Worm (Caenorhabditis elegans) whole organism, dauer: ENCODE measurements around the gene F22H10.1.

Source experiments
- unc-62 ChIP-seq: sonication (generic microtip); optimal IDR thresholded peaks from 2 replicates; lab custom pipeline; 2017; ENCODE audit warnings: missing biosample characterization, missing genetic modification reagents, missing genetic modification characterization

Gene F22H10.1

ce11 chrX:16702232-16702631 lies at the start of gene F22H10.1:
Gene F22H10.1, plus strand, starts transcription at chrX:16702442.
- no peak for TF ChIP-seq unc-62 (GFP tag; lab: Kevin White, UChicago)

ce11 chrX:16655283-16655682 lies 47.0 kb upstream of the F22H10.1 start:
- TF ChIP-seq unc-62 (GFP tag; lab: Kevin White, UChicago), result no peak

ce11 chrX:16658309-16658708 lies 43.9 kb upstream of the F22H10.1 start:
- no peak for TF ChIP-seq unc-62 (GFP tag; lab: Kevin White, UChicago)

- no peak for TF ChIP-seq unc-62 (GFP tag; lab: Kevin White, UChicago)
Measured at ce11 chrX:16660268-16660667, 42.0 kb upstream of the F22H10.1 start.

- TF ChIP-seq unc-62 (GFP tag; lab: Kevin White, UChicago), result no peak
Measured at ce11 chrX:16662723-16663122, 39.5 kb upstream of the F22H10.1 start, which contains the start of gene F43B10.1. Gene F43B10.1, minus strand, starts transcription at chrX:16662823.

- TF ChIP-seq unc-62 (GFP tag; lab: Kevin White, UChicago), result no peak
Measured at ce11 chrX:16667515-16667914, 34.7 kb upstream of the F22H10.1 start.

- TF ChIP-seq unc-62 (GFP tag; lab: Kevin White, UChicago), result no peak
Measured at ce11 chrX:16669106-16669505, 33.1 kb upstream of the F22H10.1 start.

- TF ChIP-seq unc-62 (GFP tag; lab: Kevin White, UChicago), result no peak
Measured at ce11 chrX:16671234-16671633, 31.0 kb upstream of the F22H10.1 start.

- no peak for TF ChIP-seq unc-62 (GFP tag; lab: Kevin White, UChicago)
Measured at ce11 chrX:16672661-16673060, 29.6 kb upstream of the F22H10.1 start.

ce11 chrX:16674632-16675031 lies 27.6 kb upstream of the F22H10.1 start, which contains the start of gene tag-343:
Gene tag-343, minus strand, starts transcription at chrX:16674732.
- TF ChIP-seq unc-62 (GFP tag; lab: Kevin White, UChicago), result no peak

- TF ChIP-seq unc-62 (GFP tag; lab: Kevin White, UChicago), result no peak
Measured at ce11 chrX:16675712-16676111, 26.5 kb upstream of the F22H10.1 start.

- TF ChIP-seq unc-62 (GFP tag; lab: Kevin White, UChicago), result no peak
Measured at ce11 chrX:16677672-16678071, 24.6 kb upstream of the F22H10.1 start, which contains the start of gene F22H10.3. Gene F22H10.3, minus strand, starts transcription at chrX:16677707.

ce11 chrX:16678097-16678496 lies 24.1 kb upstream of the F22H10.1 start:
- no peak for TF ChIP-seq unc-62 (GFP tag; lab: Kevin White, UChicago)

- no peak for TF ChIP-seq unc-62 (GFP tag; lab: Kevin White, UChicago)
Measured at ce11 chrX:16679117-16679590, 23.1 kb upstream of the F22H10.1 start, which contains the start of gene F22H10.2. Gene F22H10.2, plus strand, starts transcription at chrX:16679540.

ce11 chrX:16681910-16682493 lies 20.2 kb upstream of the F22H10.1 start:
- TF ChIP-seq unc-62 (GFP tag; lab: Kevin White, UChicago), result no peak

- no peak for TF ChIP-seq unc-62 (GFP tag; lab: Kevin White, UChicago)
Measured at ce11 chrX:16687377-16687776, 14.9 kb upstream of the F22H10.1 start.

- TF ChIP-seq unc-62 (GFP tag; lab: Kevin White, UChicago), result no peak
Measured at ce11 chrX:16687945-16688344, 14.3 kb upstream of the F22H10.1 start, which contains the start of gene F22H10.11. Gene F22H10.11, minus strand, starts transcription at chrX:16688045.
